Worm (Caenorhabditis elegans) whole organism, late embryonic: Measurements from ENCODE around the gene bcl-7.

ENCODE experiments used
- C08G9.2 ChIP-seq: sonication (generic microtip); optimal IDR thresholded peaks from 2 replicates; lab custom pipeline; 2016; ENCODE audit warnings: mild to moderate bottlenecking, missing genetic modification characterization, moderate library complexity, missing compliant biosample characterization
- F13H6.1 ChIP-seq: sonication (generic microtip); optimal IDR thresholded peaks from 2 replicates; lab custom pipeline; 2016; ENCODE audit warnings: missing genetic modification characterization, missing compliant biosample characterization
- K02D7.2 ChIP-seq: sonication (generic microtip); optimal IDR thresholded peaks from 2 replicates; lab custom pipeline; 2017; ENCODE audit warnings: mild to moderate bottlenecking, missing genetic modification characterization, missing compliant biosample characterization
- K09A11.1 ChIP-seq: sonication (generic microtip); optimal IDR thresholded peaks from 2 replicates; lab custom pipeline; 2017; ENCODE audit warnings: antibody characterized with exemption, mild to moderate bottlenecking, missing genetic modification characterization, missing compliant biosample characterization; ENCODE audit not compliant: insufficient read depth
- T23F11.4 ChIP-seq: fragments of 200-800 bp; sonication (Bioruptor generic); optimal IDR thresholded peaks from 2 replicates; lab custom pipeline; 2018; ENCODE audit warnings: mild to moderate bottlenecking, missing genetic modification characterization, missing compliant biosample characterization
- ahr-1 ChIP-seq: sonication (generic microtip); optimal IDR thresholded peaks from 2 replicates; lab custom pipeline; 2016; ENCODE audit warnings: missing genetic modification characterization, missing compliant biosample characterization
- ama-1 ChIP-seq: fragments of 150-350 bp; optimal IDR thresholded peaks from 2 replicates; lab custom pipeline; 2014
- ceh-14 ChIP-seq: sonication (generic microtip); optimal IDR thresholded peaks from 2 replicates; lab custom pipeline; 2016; ENCODE audit warnings: missing genotype, missing genetic modification characterization, missing compliant biosample characterization
- ceh-19 ChIP-seq: fragments of 200-800 bp; sonication (Bioruptor generic); optimal IDR thresholded peaks from 2 replicates; lab custom pipeline; 2018; ENCODE audit warnings: mild to moderate bottlenecking, missing genetic modification characterization, missing compliant biosample characterization
- ceh-2 ChIP-seq: sonication (generic microtip); optimal IDR thresholded peaks from 2 replicates; lab custom pipeline; 2016; ENCODE audit warnings: missing genotype, missing genetic modification characterization, missing compliant biosample characterization
- ceh-24 ChIP-seq: sonication (generic microtip); optimal IDR thresholded peaks from 2 replicates; lab custom pipeline; 2016; ENCODE audit warnings: mild to moderate bottlenecking, missing genetic modification characterization, missing compliant biosample characterization
- ceh-30 ChIP-seq: fragments of 150-350 bp; optimal IDR thresholded peaks from 2 replicates; lab custom pipeline; 2014; ENCODE audit warnings: missing biosample characterization, missing genetic modification characterization
- ceh-34 ChIP-seq: sonication (generic microtip); optimal IDR thresholded peaks from 2 replicates; lab custom pipeline; 2016; ENCODE audit warnings: mild to moderate bottlenecking, missing genetic modification characterization, missing compliant biosample characterization
- ceh-48 ChIP-seq: sonication (generic microtip); optimal IDR thresholded peaks from 2 replicates; lab custom pipeline; 2016; ENCODE audit warnings: missing genetic modification characterization, inconsistent platforms, missing compliant biosample characterization
- ceh-9 ChIP-seq: sonication (generic microtip); optimal IDR thresholded peaks from 2 replicates; lab custom pipeline; 2016; ENCODE audit warnings: mild to moderate bottlenecking, missing genetic modification characterization, inconsistent platforms, missing compliant biosample characterization
- che-1 ChIP-seq: sonication (generic microtip); optimal IDR thresholded peaks from 2 replicates; lab custom pipeline; 2016; ENCODE audit warnings: mild to moderate bottlenecking, missing genetic modification characterization, missing compliant biosample characterization
- elt-2 ChIP-seq: sonication (generic microtip); optimal IDR thresholded peaks from 2 replicates; lab custom pipeline; 2016; ENCODE audit warnings: missing genetic modification reagents, missing genetic modification characterization, missing compliant biosample characterization
- ets-4 ChIP-seq: sonication (generic microtip); optimal IDR thresholded peaks from 2 replicates; lab custom pipeline; 2016; ENCODE audit warnings: missing genetic modification characterization, missing compliant biosample characterization
- eyg-1 ChIP-seq: sonication (generic microtip); optimal IDR thresholded peaks from 2 replicates; lab custom pipeline; 2016; ENCODE audit warnings: missing genotype, missing genetic modification characterization, missing compliant biosample characterization
- fkh-10 ChIP-seq: fragments of 150-350 bp; optimal IDR thresholded peaks from 2 replicates; lab custom pipeline; 2014; ENCODE audit warnings: missing biosample characterization, missing genetic modification reagents, missing genetic modification characterization
- gmeb-2 ChIP-seq: sonication (generic microtip); optimal IDR thresholded peaks from 2 replicates; lab custom pipeline; 2016; ENCODE audit warnings: missing genetic modification characterization, inconsistent platforms, missing compliant biosample characterization
- hlh-13 ChIP-seq: fragments of 200-800 bp; sonication (Bioruptor generic); optimal IDR thresholded peaks from 2 replicates; lab custom pipeline; 2018; ENCODE audit warnings: mild to moderate bottlenecking, missing genetic modification characterization, missing compliant biosample characterization
- hlh-15 ChIP-seq: sonication (generic microtip); optimal IDR thresholded peaks from 2 replicates; lab custom pipeline; 2016; ENCODE audit warnings: missing genetic modification characterization, missing compliant biosample characterization
- hlh-30 ChIP-seq: sonication (generic microtip); optimal IDR thresholded peaks from 2 replicates; lab custom pipeline; 2017; ENCODE audit warnings: antibody characterized with exemption, missing genetic modification characterization, missing compliant biosample characterization; ENCODE audit not compliant: insufficient read depth
- hlh-6 ChIP-seq: sonication (generic microtip); optimal IDR thresholded peaks from 2 replicates; lab custom pipeline; 2016; ENCODE audit warnings: missing genotype, missing genetic modification characterization, missing compliant biosample characterization
- hlh-8 ChIP-seq: sonication (generic microtip); optimal IDR thresholded peaks from 2 replicates; lab custom pipeline; 2016; ENCODE audit warnings: missing genotype, missing genetic modification characterization, missing compliant biosample characterization
- lim-6 ChIP-seq: sonication (generic microtip); optimal IDR thresholded peaks from 2 replicates; lab custom pipeline; 2016; ENCODE audit warnings: missing genetic modification characterization, missing compliant biosample characterization
- madf-2 ChIP-seq: sonication (generic microtip); optimal IDR thresholded peaks from 2 replicates; lab custom pipeline; 2017; ENCODE audit warnings: missing genetic modification characterization, missing compliant biosample characterization
- mec-3 ChIP-seq: sonication (generic microtip); optimal IDR thresholded peaks from 2 replicates; lab custom pipeline; 2016; ENCODE audit warnings: borderline replicate concordance, missing genetic modification characterization, missing compliant biosample characterization
- nhr-232 ChIP-seq: sonication (generic microtip); optimal IDR thresholded peaks from 2 replicates; lab custom pipeline; 2016; ENCODE audit warnings: missing genetic modification characterization, missing compliant biosample characterization
- npax-4 ChIP-seq: sonication (generic microtip); optimal IDR thresholded peaks from 2 replicates; lab custom pipeline; 2016; ENCODE audit warnings: missing genetic modification characterization, missing compliant biosample characterization
- odd-2 ChIP-seq: sonication (generic microtip); optimal IDR thresholded peaks from 2 replicates; lab custom pipeline; 2017; ENCODE audit warnings: antibody characterized with exemption, mild to moderate bottlenecking, missing genetic modification characterization, missing compliant biosample characterization
- pat-9 ChIP-seq: fragments of 200-800 bp; sonication (Bioruptor generic); optimal IDR thresholded peaks from 2 replicates; lab custom pipeline; 2018; ENCODE audit warnings: mild to moderate bottlenecking, missing genetic modification characterization, moderate library complexity, missing compliant biosample characterization
- pax-1 ChIP-seq: fragments of 150-350 bp; optimal IDR thresholded peaks from 2 replicates; lab custom pipeline; 2014; ENCODE audit warnings: missing biosample characterization, missing genetic modification characterization
- pha-2 ChIP-seq: sonication (generic microtip); optimal IDR thresholded peaks from 2 replicates; lab custom pipeline; 2017; ENCODE audit warnings: mild to moderate bottlenecking, missing genetic modification characterization, missing compliant biosample characterization
- pha-4 ChIP-seq: fragments of 150-350 bp; optimal IDR thresholded peaks from 2 replicates; lab custom pipeline; 2018; ENCODE audit warnings: missing biosample characterization, missing genetic modification reagents, missing genetic modification characterization
- pqm-1 ChIP-seq: sonication (generic microtip); optimal IDR thresholded peaks from 2 replicates; lab custom pipeline; 2016; ENCODE audit warnings: missing genetic modification characterization, missing compliant biosample characterization
- pros-1 ChIP-seq: fragments of 150-350 bp; optimal IDR thresholded peaks from 2 replicates; lab custom pipeline; 2014; ENCODE audit warnings: missing biosample characterization, missing genetic modification reagents, missing genetic modification characterization
- ref-2 ChIP-seq: sonication (generic microtip); optimal IDR thresholded peaks from 2 replicates; lab custom pipeline; 2016; ENCODE audit warnings: missing genetic modification characterization, missing compliant biosample characterization
- rnt-1 ChIP-seq: sonication (generic microtip); optimal IDR thresholded peaks from 2 replicates; lab custom pipeline; 2016; ENCODE audit warnings: missing genetic modification characterization, missing compliant biosample characterization
- sdc-2 ChIP-seq: sonication (generic microtip); optimal IDR thresholded peaks from 2 replicates; lab custom pipeline; 2016; ENCODE audit warnings: missing genotype, missing genetic modification characterization, missing compliant biosample characterization
- sox-2 ChIP-seq: fragments of 200-800 bp; sonication (Bioruptor generic); IDR thresholded peaks from 2 replicates; pipeline ENCODE4 v1.3.6; 2022; ENCODE audit warnings: missing genetic modification reagents, missing genetic modification characterization, missing compliant biosample characterization
- tbx-2 ChIP-seq: sonication (generic microtip); optimal IDR thresholded peaks from 2 replicates; lab custom pipeline; 2016; ENCODE audit warnings: missing genetic modification characterization, missing compliant biosample characterization
- ttx-3 ChIP-seq: sonication (generic microtip); optimal IDR thresholded peaks from 2 replicates; lab custom pipeline; 2016; ENCODE audit warnings: missing genetic modification reagents, missing genetic modification characterization, missing compliant biosample characterization
- unc-42 ChIP-seq: sonication (generic microtip); optimal IDR thresholded peaks from 2 replicates; lab custom pipeline; 2016; ENCODE audit warnings: missing genotype, missing genetic modification characterization, missing compliant biosample characterization
- unc-86 ChIP-seq: sonication (generic microtip); optimal IDR thresholded peaks from 2 replicates; lab custom pipeline; 2016; ENCODE audit warnings: missing genetic modification characterization, missing compliant biosample characterization
- ztf-16 ChIP-seq: sonication (generic microtip); optimal IDR thresholded peaks from 2 replicates; lab custom pipeline; 2017; ENCODE audit warnings: missing genetic modification characterization, missing compliant biosample characterization

bcl-7 gene

DNA sequence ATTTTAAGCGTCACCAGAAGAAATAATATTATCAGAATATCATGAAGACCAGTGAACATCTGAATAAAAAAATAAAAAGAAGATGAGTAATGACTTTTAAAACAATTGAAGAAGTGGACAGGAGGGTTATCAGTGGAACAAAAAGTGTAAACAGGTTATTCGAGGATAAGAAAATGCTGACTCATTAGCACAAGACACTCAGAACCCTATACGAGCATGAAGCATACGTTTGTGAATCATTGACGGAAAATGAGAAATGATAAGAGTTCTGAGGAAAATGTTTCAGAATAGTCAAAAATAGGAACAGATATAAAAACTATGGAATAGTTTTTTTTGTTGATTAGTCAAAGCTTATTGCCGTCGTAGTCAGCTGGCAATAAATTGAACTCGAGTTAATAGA is 7.0 kb downstream of the bcl-7 start, which contains the start of gene zmp-1:
TSS of gene zmp-1 (minus strand) at position 101 of the 400 bp plus-strand sequence.
- no peak for TF ChIP-seq ceh-24
- no peak for TF ChIP-seq ceh-19 (GFP tag; lab: Kevin White, UChicago)
- no peak for TF ChIP-seq C08G9.2
- TF ChIP-seq hlh-30 (tag; lab: Kevin White, UChicago): no peak
- TF ChIP-seq odd-2 (tag; lab: Kevin White, UChicago): no peak
- no peak for TF ChIP-seq unc-86 (tag; lab: Kevin White, UChicago)
- no peak for TF ChIP-seq fkh-10 (GFP tag; lab: Kevin White, UChicago)
- TF ChIP-seq eyg-1 (tag; lab: Kevin White, UChicago): no peak
- no peak for TF ChIP-seq sox-2 (GFP tag; lab: Robert Waterston, UW)
- no peak for TF ChIP-seq hlh-8 (tag; lab: Kevin White, UChicago)
- TF ChIP-seq hlh-13 (GFP tag; lab: Kevin White, UChicago): no peak
- no peak for TF ChIP-seq ceh-9 (tag; lab: Kevin White, UChicago)
- no peak for TF ChIP-seq rnt-1 (tag; lab: Kevin White, UChicago)
- TF ChIP-seq npax-4 (tag; lab: Kevin White, UChicago): no peak
- no peak for TF ChIP-seq che-1 (tag; lab: Kevin White, UChicago)
- TF ChIP-seq, all 69 proteins: peak for 0

DNA sequence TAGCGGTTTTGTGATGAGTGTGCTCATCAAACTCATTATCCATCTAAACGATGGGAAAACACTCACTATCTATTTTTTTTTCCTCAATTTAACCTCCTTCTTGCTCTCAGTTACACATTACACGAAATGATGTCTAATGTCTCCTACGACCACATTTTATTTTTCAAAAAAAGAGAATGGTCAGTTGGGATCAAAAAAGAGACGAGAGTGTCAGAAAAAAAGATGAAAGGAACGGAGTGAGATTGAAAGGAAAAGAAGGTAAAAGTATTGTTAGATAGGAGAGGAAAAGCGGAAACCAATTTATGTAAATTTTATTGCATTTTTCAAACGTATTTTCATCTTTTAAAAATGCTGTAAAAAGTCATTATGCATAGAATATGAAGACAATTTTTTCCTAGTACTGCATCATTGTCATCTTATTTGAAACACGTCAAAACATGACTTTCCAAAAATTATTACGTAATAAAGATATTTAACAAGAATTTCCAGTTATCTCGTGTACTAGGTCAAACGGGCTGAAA is 8.3 kb downstream of the bcl-7 start:
- TF ChIP-seq ceh-30 (tag; lab: Kevin White, UChicago) (no peak), pat-9 (no peak)

- no peak for TF ChIP-seq tbx-2
- no peak for TF ChIP-seq madf-2 (tag; lab: Kevin White, UChicago)
Measured at ce11 chrIII:5936992-5937391, 11.1 kb downstream of the bcl-7 start, which contains the start of gene EGAP1.1. EGAP1.1 (minus strand) TSS chrIII:5937220.

DNA sequence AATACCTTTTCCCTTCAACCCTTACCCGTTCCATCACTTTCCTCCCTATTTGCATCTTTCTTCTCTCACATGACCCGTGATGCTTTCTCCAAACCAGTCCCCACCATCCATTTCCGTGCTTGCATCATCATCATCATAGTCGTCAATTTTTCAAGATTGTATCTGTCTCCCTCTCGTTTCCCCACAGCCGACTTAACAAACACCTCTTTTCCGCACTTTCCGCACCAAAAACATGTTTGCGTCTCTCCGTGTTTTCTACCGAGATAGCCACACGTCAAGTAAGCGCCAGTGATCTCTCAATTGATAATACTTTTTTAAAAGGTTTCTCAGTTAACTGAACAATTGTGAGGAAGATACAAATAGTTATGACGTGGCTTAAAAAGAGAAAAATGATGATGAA is 12.1 kb downstream of the bcl-7 start:
- TF ChIP-seq ceh-34 (tag; lab: Kevin White, UChicago) (no peak), ttx-3 (no peak), odd-2 (tag; lab: Kevin White, UChicago) (no peak), ceh-14 (tag; lab: Kevin White, UChicago) (no peak), ama-1 (lab: Kevin White, UChicago) (no peak), ceh-48 (tag; lab: Kevin White, UChicago) (no peak), pros-1 (tag; lab: Kevin White, UChicago) (no peak), sox-2 (GFP tag; lab: Robert Waterston, UW) (no peak), T23F11.4 (no peak), hlh-30 (tag; lab: Kevin White, UChicago) (peak; percentile 60), madf-2 (tag; lab: Kevin White, UChicago) (no peak), pha-4 (tag; lab: Kevin White, UChicago) (no peak), ceh-2 (no peak), ets-4 (tag; lab: Kevin White, UChicago) (peak; percentile 75), ahr-1 (tag; lab: Kevin White, UChicago) (no peak), che-1 (tag; lab: Kevin White, UChicago) (no peak), pqm-1 (tag; lab: Kevin White, UChicago) (no peak), hlh-8 (tag; lab: Kevin White, UChicago) (no peak), pax-1 (tag; lab: Kevin White, UChicago) (no peak), gmeb-2 (tag; lab: Kevin White, UChicago) (no peak), tbx-2 (no peak), lim-6 (tag; lab: Kevin White, UChicago) (no peak), unc-42 (tag; lab: Kevin White, UChicago) (no peak), ref-2 (tag; lab: Kevin White, UChicago) (peak; percentile 2), K09A11.1 (tag; lab: Kevin White, UChicago) (no peak), ceh-24 (no peak), elt-2 (tag; lab: Kevin White, UChicago) (no peak), K02D7.2 (no peak), ztf-16 (tag; lab: Kevin White, UChicago) (no peak), hlh-15 (no peak), hlh-6 (tag; lab: Kevin White, UChicago) (no peak), sdc-2 (no peak), mec-3 (tag; lab: Kevin White, UChicago) (no peak), ceh-19 (GFP tag; lab: Kevin White, UChicago) (no peak), nhr-232 (tag; lab: Kevin White, UChicago) (no peak), F13H6.1 (tag; lab: Kevin White, UChicago) (peak; percentile 36), pha-2 (tag; lab: Kevin White, UChicago) (no peak)
